Worm (Caenorhabditis elegans) whole organism, mixed stage, embryonic: Measurements from ENCODE around the gene vab-19.

Experiments used
- mep-1 ChIP-seq: fragments of 150-350 bp; optimal IDR thresholded peaks from 2 replicates; lab custom pipeline; 2017; ENCODE audit warnings: missing biosample characterization, missing genetic modification reagents, missing genetic modification characterization, inconsistent platforms
- pha-4 ChIP-seq: fragments of 150-350 bp; optimal IDR thresholded peaks from 2 replicates; lab custom pipeline; 2018; ENCODE audit warnings: missing biosample characterization, missing genetic modification reagents, missing genetic modification characterization

DNA sequence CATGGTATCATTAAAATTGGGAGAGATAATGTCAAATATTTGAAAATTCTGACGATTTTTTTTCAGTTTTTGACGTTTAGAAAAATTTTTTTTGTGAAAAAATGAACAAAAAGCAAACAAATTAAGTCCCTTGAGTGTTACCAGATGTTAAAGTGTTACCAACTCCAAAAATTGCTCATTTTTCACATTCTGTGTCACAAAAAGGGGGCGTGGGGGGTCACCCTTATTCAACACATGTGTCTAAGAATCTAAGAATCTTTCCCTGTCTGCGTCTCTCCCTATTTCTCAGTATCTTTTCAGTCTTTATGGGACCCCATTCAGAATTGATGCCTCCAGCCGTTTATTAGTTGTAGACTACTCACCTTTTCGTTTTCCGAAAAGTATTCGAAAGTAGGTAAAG is 4.1 kb upstream of the vab-19 start:
- TF ChIP-seq mep-1 (tag; lab: Kevin White, UChicago) (no peak), pha-4 (no peak)
